Fruit fly (Drosophila melanogaster) whole organism, embryonic: ENCODE results near the gene CG11668.

Experiments
- Abd-B ChIP-seq: fragments of 200-800 bp; sonication (Bioruptor generic); optimal IDR thresholded peaks from 2 replicates; lab custom pipeline; 2018; ENCODE audit warnings: missing biosample characterization, mild to moderate bottlenecking, missing genetic modification characterization, moderate library complexity
- Bdp1 ChIP-seq: fragments of 200-800 bp; sonication (Bioruptor generic); optimal IDR thresholded peaks from 3 replicates; lab custom pipeline; 2016; ENCODE audit warnings: missing biosample characterization, missing genetic modification characterization
- CG10366 ChIP-seq: fragments of 200-800 bp; sonication (Bioruptor generic); IDR thresholded peaks from 2 replicates; pipeline ENCODE4 v1.3.6; 2022; ENCODE audit warnings: missing biosample characterization, missing genetic modification characterization
- CG10462 ChIP-seq: fragments of 200-800 bp; sonication (Bioruptor generic); optimal IDR thresholded peaks from 2 replicates; lab custom pipeline; 2016; ENCODE audit warnings: missing biosample characterization, missing genetic modification characterization
- CG11456 ChIP-seq: fragments of 200-800 bp; sonication (Bioruptor generic); IDR thresholded peaks from 3 replicates; pipeline ENCODE4 v1.3.6; 2022; ENCODE audit warnings: missing biosample characterization, missing genetic modification characterization
- CG11723 ChIP-seq: fragments of 200-800 bp; sonication (Bioruptor generic); optimal IDR thresholded peaks from 2 replicates; lab custom pipeline; 2017; ENCODE audit warnings: missing biosample characterization, mild to moderate bottlenecking, missing genetic modification characterization
- CG12219 ChIP-seq: fragments of 200-800 bp; sonication (Bioruptor generic); optimal IDR thresholded peaks from 3 replicates; lab custom pipeline; 2018; ENCODE audit warnings: missing biosample characterization, mild to moderate bottlenecking, missing genetic modification characterization
- CG12769 ChIP-seq: fragments of 200-800 bp; sonication (Bioruptor generic); optimal IDR thresholded peaks from 2 replicates; lab custom pipeline; 2019; ENCODE audit warnings: missing biosample characterization, mild to moderate bottlenecking, missing genetic modification characterization, moderate library complexity
- CG13775 ChIP-seq: fragments of 200-800 bp; sonication (Bioruptor generic); optimal IDR thresholded peaks from 3 replicates; lab custom pipeline; 2017; ENCODE audit warnings: missing biosample characterization, mild to moderate bottlenecking, missing genetic modification characterization
- CG15479 ChIP-seq: fragments of 200-800 bp; sonication (Bioruptor generic); optimal IDR thresholded peaks from 3 replicates; lab custom pipeline; 2019; ENCODE audit warnings: missing biosample characterization, mild to moderate bottlenecking, missing genetic modification characterization, moderate library complexity
- CG15696 ChIP-seq: fragments of 200-800 bp; sonication (Bioruptor generic); optimal IDR thresholded peaks from 2 replicates; lab custom pipeline; 2019; ENCODE audit warnings: missing biosample characterization, mild to moderate bottlenecking, missing genetic modification characterization, moderate library complexity
- CG1602 ChIP-seq: fragments of 200-800 bp; sonication (Bioruptor generic); optimal IDR thresholded peaks from 3 replicates; lab custom pipeline; 2016; ENCODE audit warnings: missing biosample characterization, missing genetic modification characterization
- CG1603 ChIP-seq: fragments of 200-800 bp; sonication (Bioruptor generic); optimal IDR thresholded peaks from 2 replicates; lab custom pipeline; 2019; ENCODE audit warnings: missing biosample characterization, mild to moderate bottlenecking, missing genetic modification characterization, moderate library complexity
- CG16863 ChIP-seq: fragments of 200-800 bp; sonication (Bioruptor generic); optimal IDR thresholded peaks from 3 replicates; lab custom pipeline; 2016; ENCODE audit warnings: missing biosample characterization, missing genetic modification characterization
- CG34376 ChIP-seq: fragments of 200-800 bp; sonication (Bioruptor generic); optimal IDR thresholded peaks from 2 replicates; lab custom pipeline; 2018; ENCODE audit warnings: missing biosample characterization, mild to moderate bottlenecking, missing genetic modification characterization
- CG4404 ChIP-seq: fragments of 200-800 bp; sonication (Bioruptor generic); IDR thresholded peaks from 2 replicates; pipeline ENCODE4 v1.3.6; 2022; ENCODE audit warnings: missing biosample characterization, missing genetic modification characterization
- CG6175 ChIP-seq: fragments of 200-800 bp; sonication (Bioruptor generic); IDR thresholded peaks from 3 replicates; pipeline ENCODE4 v1.3.6; 2022; ENCODE audit warnings: missing biosample characterization, missing genetic modification characterization
- CG6654 ChIP-seq: fragments of 200-800 bp; sonication (Bioruptor generic); optimal IDR thresholded peaks from 2 replicates; lab custom pipeline; 2017; ENCODE audit warnings: missing biosample characterization, mild to moderate bottlenecking, missing genetic modification characterization
- CG6689 ChIP-seq: fragments of 200-800 bp; sonication (Bioruptor generic); IDR thresholded peaks from 2 replicates; pipeline ENCODE4 v1.3.6; 2022; ENCODE audit warnings: missing biosample characterization, missing genetic modification characterization
- CG8388 ChIP-seq: fragments of 200-800 bp; sonication (Bioruptor generic); optimal IDR thresholded peaks from 2 replicates; lab custom pipeline; 2019; ENCODE audit warnings: missing biosample characterization, mild to moderate bottlenecking, missing genetic modification characterization, moderate library complexity
- CG9609 ChIP-seq: fragments of 200-800 bp; sonication (Bioruptor generic); optimal IDR thresholded peaks from 3 replicates; lab custom pipeline; 2016; ENCODE audit warnings: missing biosample characterization, missing genetic modification characterization
- CG9727 ChIP-seq: fragments of 200-800 bp; sonication (Bioruptor generic); optimal IDR thresholded peaks from 3 replicates; lab custom pipeline; 2017; ENCODE audit warnings: missing biosample characterization, mild to moderate bottlenecking, missing genetic modification characterization
- Dll ChIP-seq: fragments of 200-800 bp; sonication (Bioruptor generic); IDR thresholded peaks from 4 replicates; pipeline ENCODE4 v1.3.6; 2022; ENCODE audit warnings: missing biosample characterization, missing genetic modification characterization; ENCODE audit not compliant: partially characterized antibody
- Ets97D ChIP-seq: fragments of 200-800 bp; sonication (Bioruptor generic); optimal IDR thresholded peaks from 3 replicates; lab custom pipeline; 2016; ENCODE audit warnings: missing biosample characterization, missing genetic modification characterization
- HLH4C ChIP-seq: fragments of 200-800 bp; sonication (Bioruptor generic); IDR thresholded peaks from 3 replicates; pipeline ENCODE4 v1.3.6; 2022; ENCODE audit warnings: missing biosample characterization, missing genetic modification characterization; ENCODE audit not compliant: partially characterized antibody
- HLH54F ChIP-seq: fragments of 200-800 bp; sonication (Bioruptor generic); optimal IDR thresholded peaks from 3 replicates; lab custom pipeline; 2016; ENCODE audit warnings: missing biosample characterization, missing genetic modification characterization
- Jarid2 ChIP-seq: fragments of 200-800 bp; sonication (Bioruptor generic); optimal IDR thresholded peaks from 3 replicates; lab custom pipeline; 2017; ENCODE audit warnings: mild to moderate bottlenecking, missing biosample characterization, missing genetic modification reagents, missing genetic modification characterization
- Meics ChIP-seq: fragments of 200-800 bp; sonication (Bioruptor generic); optimal IDR thresholded peaks from 2 replicates; lab custom pipeline; 2017; ENCODE audit warnings: missing biosample characterization, mild to moderate bottlenecking, missing genetic modification characterization
- NFAT ChIP-seq: fragments of 200-800 bp; sonication (Bioruptor generic); IDR thresholded peaks from 2 replicates; pipeline ENCODE4 v1.3.6; 2022; ENCODE audit warnings: missing biosample characterization, missing genetic modification characterization
- Neu2 ChIP-seq: fragments of 200-800 bp; sonication (Bioruptor generic); optimal IDR thresholded peaks from 3 replicates; lab custom pipeline; 2016; ENCODE audit warnings: missing biosample characterization, missing genetic modification characterization, borderline replicate concordance
- Nf-YA ChIP-seq: fragments of 200-800 bp; sonication (Bioruptor generic); IDR thresholded peaks from 2 replicates; pipeline ENCODE4 v1.3.6; 2022; ENCODE audit warnings: missing biosample characterization, missing genetic modification characterization
- PHDP ChIP-seq: fragments of 200-800 bp; sonication (Bioruptor generic); optimal IDR thresholded peaks from 3 replicates; lab custom pipeline; 2018; ENCODE audit warnings: missing biosample characterization, mild to moderate bottlenecking, missing genetic modification characterization, moderate library complexity
- Pdp1 ChIP-seq, 2 experiments: fragments of 200-800 bp; sonication (Bioruptor generic); optimal IDR thresholded peaks; 3 replicates each; lab custom pipeline; 2016; ENCODE audit warnings: missing biosample characterization in 2 of 2, missing genetic modification characterization in 2 of 2, mild to moderate bottlenecking in 1 of 2, moderate library complexity in 1 of 2
- Sox100B ChIP-seq: fragments of 200-800 bp; sonication (Bioruptor generic); optimal IDR thresholded peaks from 3 replicates; lab custom pipeline; 2018; ENCODE audit warnings: missing biosample characterization, mild to moderate bottlenecking, missing genetic modification characterization
- Sox102F ChIP-seq: fragments of 200-800 bp; sonication (Bioruptor generic); optimal IDR thresholded peaks from 2 replicates; lab custom pipeline; 2018; ENCODE audit warnings: missing biosample characterization, mild to moderate bottlenecking, missing genetic modification characterization, moderate library complexity
- bsh ChIP-seq, 2 experiments: fragments of 200-800 bp; sonication (Bioruptor generic); optimal IDR thresholded peaks; 2 replicates each; lab custom pipeline; 2017 to 2018; ENCODE audit warnings: mild to moderate bottlenecking in 2 of 2, missing biosample characterization in 2 of 2, missing genetic modification characterization in 2 of 2, moderate library complexity in 1 of 2
- caup ChIP-seq: fragments of 200-800 bp; sonication (Bioruptor generic); optimal IDR thresholded peaks from 3 replicates; lab custom pipeline; 2017; ENCODE audit warnings: missing biosample characterization, mild to moderate bottlenecking, missing genetic modification characterization, moderate library complexity; ENCODE audit not compliant: severe bottlenecking
- crc ChIP-seq: fragments of 200-800 bp; sonication (Bioruptor generic); optimal IDR thresholded peaks from 2 replicates; lab custom pipeline; 2016; ENCODE audit warnings: missing biosample characterization, missing genetic modification characterization
- croc ChIP-seq: fragments of 200-800 bp; sonication (Bioruptor generic); conservative IDR thresholded peaks from 3 replicates; pipeline ENCODE4 v1.3.6; 2022; ENCODE audit warnings: missing biosample characterization, missing genetic modification characterization
- en ChIP-seq: fragments of 200-800 bp; sonication (Bioruptor generic); optimal IDR thresholded peaks from 2 replicates; lab custom pipeline; 2016; ENCODE audit warnings: missing biosample characterization, missing genetic modification characterization
- esg ChIP-seq: fragments of 200-800 bp; sonication (Bioruptor generic); conservative IDR thresholded peaks from 2 replicates; pipeline ENCODE4 v1.3.6; 2022; ENCODE audit warnings: missing biosample characterization, missing genetic modification characterization
- fd102C ChIP-seq: fragments of 200-800 bp; sonication (Bioruptor generic); optimal IDR thresholded peaks from 2 replicates; lab custom pipeline; 2018; ENCODE audit warnings: missing biosample characterization, mild to moderate bottlenecking, missing genetic modification characterization, moderate library complexity
- gt ChIP-seq: fragments of 200-800 bp; sonication (Bioruptor generic); IDR thresholded peaks from 2 replicates; pipeline ENCODE4 v1.3.6; 2022; ENCODE audit warnings: missing biosample characterization, missing genetic modification characterization
- mam ChIP-seq: fragments of 200-800 bp; sonication (Bioruptor generic); optimal IDR thresholded peaks from 3 replicates; lab custom pipeline; 2016; ENCODE audit warnings: missing biosample characterization, missing genetic modification characterization
- mirr ChIP-seq: fragments of 200-800 bp; sonication (Bioruptor generic); optimal IDR thresholded peaks from 3 replicates; lab custom pipeline; 2018; ENCODE audit warnings: missing biosample characterization, mild to moderate bottlenecking, missing genetic modification characterization
- otp ChIP-seq: fragments of 200-800 bp; sonication (Bioruptor generic); IDR thresholded peaks from 3 replicates; pipeline ENCODE4, ENCODE4 v1.3.6; 2022; ENCODE audit warnings: missing biosample characterization, missing genetic modification characterization
- sisA ChIP-seq: fragments of 200-800 bp; sonication (Bioruptor generic); IDR thresholded peaks from 2 replicates; pipeline ENCODE4 v1.3.6; 2022; ENCODE audit warnings: missing biosample characterization, missing genetic modification characterization
- tgo ChIP-seq: fragments of 200-800 bp; sonication (Bioruptor generic); IDR thresholded peaks from 3 replicates; pipeline ENCODE4 v1.3.6; 2022; ENCODE audit warnings: missing biosample characterization, missing genetic modification characterization

The CG11668 gene

DNA sequence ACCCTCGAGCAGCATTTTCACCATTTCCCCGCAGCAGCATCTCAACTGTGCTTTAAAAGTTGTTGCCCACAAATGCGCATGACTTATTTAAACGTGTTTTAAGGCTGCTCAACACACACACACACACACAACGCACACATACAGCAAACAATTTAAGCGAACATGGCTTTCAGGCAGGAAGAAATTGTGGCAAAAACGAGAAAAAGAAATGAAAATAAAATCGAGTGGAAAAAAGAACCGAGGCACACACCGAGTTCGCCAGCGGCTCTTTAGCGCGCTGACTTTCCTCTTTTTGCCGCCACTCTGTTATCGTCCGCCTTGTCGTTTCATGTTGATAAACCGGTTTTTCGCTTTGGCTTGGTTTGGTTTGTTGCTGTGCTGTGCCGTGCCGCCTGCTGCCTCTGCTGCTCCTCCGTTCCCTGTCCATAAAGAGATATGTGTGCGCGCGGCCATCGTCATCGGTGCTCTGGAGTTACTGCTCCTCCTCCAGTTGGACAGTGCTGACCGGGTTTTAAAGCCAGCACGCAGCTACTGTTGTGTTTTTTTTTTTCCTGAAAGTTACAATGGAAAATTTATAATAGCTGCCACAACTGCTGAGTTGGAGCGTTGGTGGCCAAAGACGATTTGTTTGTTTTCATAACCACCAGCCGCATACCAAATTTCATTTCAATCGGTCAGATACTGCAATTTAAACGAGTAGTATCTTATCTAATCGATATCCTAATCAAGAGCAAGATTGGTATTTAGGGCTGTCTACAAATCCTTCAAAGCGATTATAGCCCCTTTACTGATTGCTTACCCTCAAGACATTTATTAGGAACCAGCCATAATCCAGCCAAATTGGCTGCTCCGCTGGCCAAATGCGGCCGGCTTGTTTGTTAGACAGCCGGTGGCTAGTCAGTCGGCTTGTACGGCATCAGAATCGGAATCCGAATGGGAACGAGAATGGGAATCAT is 22.1 kb upstream of the CG11668 start (continued):
- TF ChIP-seq crc (GFP tag; lab: Kevin White, UChicago): no peak
- no peak for TF ChIP-seq tgo (GFP tag; lab: Robert Waterston, UW)
- TF ChIP-seq CG6689: no peak
- TF ChIP-seq CG12769 (tag; lab: Kevin White, UChicago): peak; percentile 85
- TF ChIP-seq CG10462 (GFP tag; lab: Kevin White, UChicago): no peak
- no peak for TF ChIP-seq CG13775 (GFP tag; lab: Kevin White, UChicago)
- no peak for TF ChIP-seq CG16863 (GFP tag; lab: Kevin White, UChicago)
- TF ChIP-seq Sox102F (GFP tag; lab: Kevin White, UChicago): no peak
- TF ChIP-seq HLH4C (GFP tag; lab: Robert Waterston, UW): no peak
- peak; percentile 5 for TF ChIP-seq Meics (GFP tag; lab: Kevin White, UChicago)
- TF ChIP-seq CG11723 (GFP tag; lab: Kevin White, UChicago): no peak
- no peak for TF ChIP-seq Sox100B (GFP tag; lab: Kevin White, UChicago)
- no peak for TF ChIP-seq gt
- TF ChIP-seq CG15696 (tag; lab: Kevin White, UChicago): no peak
- TF ChIP-seq CG8388 (GFP tag; lab: Kevin White, UChicago): no peak
- TF ChIP-seq esg: no peak
- TF ChIP-seq CG1602 (GFP tag; lab: Kevin White, UChicago): no peak
- TF ChIP-seq Pdp1 (GFP tag; optimal IDR thresholded peaks at IDR 0.05; lab: Kevin White, UChicago): peak; percentile 16 to 46
- no peak for TF ChIP-seq CG12219 (GFP tag; lab: Kevin White, UChicago)
- no peak for TF ChIP-seq CG6654 (GFP tag; lab: Kevin White, UChicago)
- no peak for TF ChIP-seq Neu2
- no peak for TF ChIP-seq Bdp1
- peak; percentile 16 for TF ChIP-seq PHDP
- TF ChIP-seq mam (GFP tag; lab: Kevin White, UChicago): peak; percentile 20
- TF ChIP-seq CG15479 (GFP tag; lab: Kevin White, UChicago): no peak
- TF ChIP-seq caup (GFP tag; lab: Kevin White, UChicago): no peak
- TF ChIP-seq CG9609 (GFP tag; lab: Kevin White, UChicago): peak; percentile 39
- no peak for TF ChIP-seq CG10366
- TF ChIP-seq Jarid2 (GFP tag; lab: Kevin White, UChicago): no peak
- no peak for TF ChIP-seq NFAT
- TF ChIP-seq fd102C (GFP tag; lab: Kevin White, UChicago): no peak
- TF ChIP-seq CG1603 (tag; lab: Kevin White, UChicago): no peak
- TF ChIP-seq croc (GFP tag; lab: Robert Waterston, UW): no peak
- TF ChIP-seq Ets97D (GFP tag; lab: Kevin White, UChicago): no peak
- TF ChIP-seq HLH54F (GFP tag; lab: Kevin White, UChicago): peak; percentile 5
- TF ChIP-seq bsh (GFP tag; optimal IDR thresholded peaks at IDR 0.05; lab: Kevin White, UChicago): peak in 1 of 2 experiments; percentile 41
- no peak for TF ChIP-seq otp
- no peak for TF ChIP-seq CG9727 (GFP tag; lab: Kevin White, UChicago)
- TF ChIP-seq sisA (GFP tag; lab: Robert Waterston, UW): no peak
- TF ChIP-seq CG11456: no peak
- no peak for TF ChIP-seq CG4404 (GFP tag; lab: Robert Waterston, UW)
- peak; percentile 34 for TF ChIP-seq CG34376
- TF ChIP-seq Nf-YA (GFP tag; lab: Robert Waterston, UW): no peak
- peak; percentile 86 for TF ChIP-seq CG6175 (GFP tag; lab: Robert Waterston, UW)
- TF ChIP-seq Dll: no peak
- TF ChIP-seq en (GFP tag; lab: Kevin White, UChicago): peak; percentile 20
- TF ChIP-seq mirr (GFP tag; lab: Kevin White, UChicago): peak; percentile 31
- no peak for TF ChIP-seq Abd-B (GFP tag; lab: Kevin White, UChicago)
